Worm (Caenorhabditis elegans) whole organism, late embryonic: ENCODE measurements around the gene B0294.1.

Experiments used
- T23F11.4 ChIP-seq: fragments of 200-800 bp; sonication (Bioruptor generic); optimal IDR thresholded peaks from 2 replicates; lab custom pipeline; 2018; ENCODE audit warnings: mild to moderate bottlenecking, missing genetic modification characterization, missing compliant biosample characterization
- ceh-19 ChIP-seq: fragments of 200-800 bp; sonication (Bioruptor generic); optimal IDR thresholded peaks from 2 replicates; lab custom pipeline; 2018; ENCODE audit warnings: mild to moderate bottlenecking, missing genetic modification characterization, missing compliant biosample characterization
- elt-2 ChIP-seq: sonication (generic microtip); optimal IDR thresholded peaks from 2 replicates; lab custom pipeline; 2016; ENCODE audit warnings: missing genetic modification reagents, missing genetic modification characterization, missing compliant biosample characterization
- lin-11 ChIP-seq: fragments of 200-800 bp; sonication (Bioruptor generic); optimal IDR thresholded peaks from 2 replicates; lab custom pipeline; 2018; ENCODE audit warnings: mild to moderate bottlenecking, missing genetic modification characterization, missing compliant biosample characterization
- nhr-11 ChIP-seq: fragments of 150-350 bp; optimal IDR thresholded peaks from 2 replicates; lab custom pipeline; 2014; ENCODE audit warnings: missing biosample characterization, missing genetic modification characterization
- npax-4 ChIP-seq: sonication (generic microtip); optimal IDR thresholded peaks from 2 replicates; lab custom pipeline; 2016; ENCODE audit warnings: missing genetic modification characterization, missing compliant biosample characterization
- odd-2 ChIP-seq: sonication (generic microtip); optimal IDR thresholded peaks from 2 replicates; lab custom pipeline; 2017; ENCODE audit warnings: antibody characterized with exemption, mild to moderate bottlenecking, missing genetic modification characterization, missing compliant biosample characterization
- pat-9 ChIP-seq: fragments of 200-800 bp; sonication (Bioruptor generic); optimal IDR thresholded peaks from 2 replicates; lab custom pipeline; 2018; ENCODE audit warnings: mild to moderate bottlenecking, missing genetic modification characterization, moderate library complexity, missing compliant biosample characterization
- pqm-1 ChIP-seq: sonication (generic microtip); optimal IDR thresholded peaks from 2 replicates; lab custom pipeline; 2016; ENCODE audit warnings: missing genetic modification characterization, missing compliant biosample characterization
- pros-1 ChIP-seq: fragments of 150-350 bp; optimal IDR thresholded peaks from 2 replicates; lab custom pipeline; 2014; ENCODE audit warnings: missing biosample characterization, missing genetic modification reagents, missing genetic modification characterization
- sox-4 ChIP-seq: sonication (generic microtip); optimal IDR thresholded peaks from 2 replicates; lab custom pipeline; 2017; ENCODE audit warnings: mild to moderate bottlenecking, missing genetic modification characterization, inconsistent platforms, missing compliant biosample characterization
- unc-3 ChIP-seq, 2 experiments: fragments of 200-800 bp in 1 of 2; sonication (Bioruptor generic) in 1 of 2; sonication (generic microtip) in 1 of 2; conservative IDR thresholded peaks in 1 of 2; optimal IDR thresholded peaks in 1 of 2; 2 replicates each; pipeline versions ENCODE4 v1.3.6 to Lab custom; 2016 to 2022; ENCODE audit warnings: missing compliant biosample characterization in 2 of 2, missing genetic modification characterization in 2 of 2, missing genetic modification reagents in 1 of 2
- ztf-16 ChIP-seq: sonication (generic microtip); optimal IDR thresholded peaks from 2 replicates; lab custom pipeline; 2017; ENCODE audit warnings: missing genetic modification characterization, missing compliant biosample characterization

- TF ChIP-seq odd-2 (tag; lab: Kevin White, UChicago) (no peak), pqm-1 (tag; lab: Kevin White, UChicago) (no peak), ceh-19 (GFP tag; lab: Kevin White, UChicago) (no peak), npax-4 (no peak), elt-2 (no peak), lin-11 (tag; lab: Kevin White, UChicago) (no peak), pros-1 (tag; lab: Kevin White, UChicago) (no peak), nhr-11 (tag; lab: Kevin White, UChicago) (no peak), sox-4 (tag; lab: Kevin White, UChicago) (no peak), unc-3 (GFP tag; conservative IDR thresholded peaks at IDR 0.05; lab: Robert Waterston, UW) (no peak), unc-3 (tag; optimal IDR thresholded peaks at IDR 0.05; lab: Kevin White, UChicago) (no peak), T23F11.4 (GFP tag; lab: Kevin White, UChicago) (no peak), ztf-16 (tag; lab: Kevin White, UChicago) (no peak), pat-9 (tag; lab: Kevin White, UChicago) (no peak)
Observed at ce11 chrX:1848575-1848974, 48.6 kb downstream of the B0294.1 start, which contains the start of gene ceh-41.
